Worm (Caenorhabditis elegans) whole organism, young adult: ENCODE measurements around the gene T10B5.3.

Experiments
- D2030.7 ChIP-seq: fragments of 200-800 bp; sonication (Bioruptor generic); IDR thresholded peaks from 2 replicates; pipeline ENCODE4 v1.3.6; 2022; ENCODE audit warnings: missing genetic modification reagents, missing genetic modification characterization, missing compliant biosample characterization
- F22D6.2 ChIP-seq: sonication (generic microtip); optimal IDR thresholded peaks from 2 replicates; lab custom pipeline; 2016; ENCODE audit warnings: mild to moderate bottlenecking, missing genetic modification characterization, missing compliant biosample characterization
- F37B4.10 ChIP-seq: fragments of 200-800 bp; sonication (Bioruptor generic); IDR thresholded peaks from 2 replicates; pipeline ENCODE4 v1.3.6; 2022; ENCODE audit warnings: missing genetic modification characterization, missing compliant biosample characterization
- Y53F4B.3 ChIP-seq: fragments of 200-800 bp; sonication (Bioruptor generic); IDR thresholded peaks from 2 replicates; pipeline ENCODE4 v1.3.6; 2022; ENCODE audit warnings: missing genetic modification reagents, missing genetic modification characterization, missing compliant biosample characterization
- Y79H2A.3 ChIP-seq: fragments of 200-800 bp; sonication (Bioruptor generic); conservative IDR thresholded peaks from 2 replicates; pipeline ENCODE4 v1.3.6; 2022; ENCODE audit warnings: missing genetic modification reagents, missing genetic modification characterization, missing compliant biosample characterization
- akir-1 ChIP-seq: fragments of 200-800 bp; sonication (Bioruptor generic); optimal IDR thresholded peaks from 2 replicates; lab custom pipeline; 2018; ENCODE audit warnings: mild to moderate bottlenecking, missing genetic modification characterization, moderate library complexity, missing compliant biosample characterization
- athp-1 ChIP-seq: sonication (generic microtip); optimal IDR thresholded peaks from 2 replicates; lab custom pipeline; 2017; ENCODE audit warnings: mild to moderate bottlenecking, missing genetic modification characterization, missing compliant biosample characterization
- attf-3 ChIP-seq: fragments of 200-800 bp; sonication (Bioruptor generic); conservative IDR thresholded peaks from 2 replicates; pipeline ENCODE4 v1.3.6; 2022; ENCODE audit warnings: missing genetic modification reagents, missing genetic modification characterization, missing compliant biosample characterization
- ccch-3 ChIP-seq: fragments of 200-800 bp; sonication (Bioruptor generic); optimal IDR thresholded peaks from 2 replicates; lab custom pipeline; 2018; ENCODE audit warnings: mild to moderate bottlenecking, missing genetic modification characterization, missing compliant biosample characterization
- cebp-1 ChIP-seq, 2 experiments: fragments of 200-800 bp in 1 of 2; sonication (Bioruptor generic) in 1 of 2; sonication (generic microtip) in 1 of 2; IDR thresholded peaks in 1 of 2; optimal IDR thresholded peaks in 1 of 2; 2 replicates each; pipeline versions ENCODE4 v1.3.6 to Lab custom; 2017 to 2022; ENCODE audit warnings: missing compliant biosample characterization in 2 of 2, missing genetic modification characterization in 2 of 2, mild to moderate bottlenecking in 1 of 2, missing genetic modification reagents in 1 of 2, moderate library complexity in 1 of 2
- ceh-58 ChIP-seq: fragments of 200-800 bp; sonication (Bioruptor generic); IDR thresholded peaks from 2 replicates; pipeline ENCODE4 v1.3.6; 2022; ENCODE audit warnings: missing genetic modification characterization, missing compliant biosample characterization
- ceh-91 ChIP-seq: fragments of 200-800 bp; sonication (Bioruptor generic); IDR thresholded peaks from 2 replicates; pipeline ENCODE4 v1.3.6; 2022; ENCODE audit warnings: missing genetic modification reagents, missing genetic modification characterization, missing compliant biosample characterization
- chd-7 ChIP-seq: sonication (generic microtip); optimal IDR thresholded peaks from 2 replicates; lab custom pipeline; 2016; ENCODE audit warnings: mild to moderate bottlenecking, missing genetic modification characterization, moderate library complexity, missing compliant biosample characterization
- dpff-1 ChIP-seq: sonication (generic microtip); optimal IDR thresholded peaks from 2 replicates; lab custom pipeline; 2017; ENCODE audit warnings: mild to moderate bottlenecking, missing genetic modification characterization, missing compliant biosample characterization
- ekl-4 ChIP-seq: fragments of 200-800 bp; sonication (Bioruptor generic); IDR thresholded peaks from 2 replicates; pipeline ENCODE4 v1.3.6; 2022; ENCODE audit warnings: missing genetic modification reagents, missing genetic modification characterization, missing compliant biosample characterization
- gei-17 ChIP-seq: fragments of 200-800 bp; sonication (Bioruptor generic); optimal IDR thresholded peaks from 2 replicates; lab custom pipeline; 2018; ENCODE audit warnings: mild to moderate bottlenecking, missing genetic modification characterization, missing compliant biosample characterization
- hlh-12 ChIP-seq: sonication (generic microtip); optimal IDR thresholded peaks from 2 replicates; lab custom pipeline; 2016; ENCODE audit warnings: missing genetic modification characterization, missing compliant biosample characterization
- hlh-26 ChIP-seq: fragments of 200-800 bp; sonication (Bioruptor generic); conservative IDR thresholded peaks from 2 replicates; pipeline ENCODE4 v1.3.6; 2022; ENCODE audit warnings: missing genetic modification reagents, missing genetic modification characterization, missing compliant biosample characterization
- let-526 ChIP-seq: fragments of 200-800 bp; sonication (Bioruptor generic); IDR thresholded peaks from 2 replicates; pipeline ENCODE4 v1.3.6; 2022; ENCODE audit warnings: missing genetic modification reagents, missing genetic modification characterization, missing compliant biosample characterization
- lin-35 ChIP-seq, 3 experiments: fragments of 150-350 bp in 2 of 3; sonication (generic microtip) in 1 of 3; optimal IDR thresholded peaks; 2 replicates each; lab custom pipeline; 2014 to 2018; ENCODE audit warnings: missing biosample characterization in 3 of 3, missing genetic modification characterization in 3 of 3, missing genetic modification reagents in 3 of 3
- lin-40 ChIP-seq: sonication (generic microtip); optimal IDR thresholded peaks from 2 replicates; lab custom pipeline; 2016; ENCODE audit warnings: missing genetic modification characterization, mild to moderate bottlenecking, missing compliant biosample characterization, missing genotype, missing genetic modification reagents
- lin-54 ChIP-seq: fragments of 200-800 bp; sonication (Bioruptor generic); optimal IDR thresholded peaks from 2 replicates; lab custom pipeline; 2018; ENCODE audit warnings: mild to moderate bottlenecking, missing genetic modification characterization, missing compliant biosample characterization
- mel-28 ChIP-seq: sonication (generic microtip); optimal IDR thresholded peaks from 2 replicates; lab custom pipeline; 2016; ENCODE audit warnings: borderline replicate concordance, mild to moderate bottlenecking, missing genetic modification characterization, missing compliant biosample characterization
- nfya-1 ChIP-seq: sonication (generic microtip); optimal IDR thresholded peaks from 2 replicates; lab custom pipeline; 2017; ENCODE audit warnings: antibody characterized with exemption, missing compliant biosample characterization, missing genetic modification characterization, borderline replicate concordance; ENCODE audit not compliant: insufficient read depth
- nfya-2 ChIP-seq: fragments of 200-800 bp; sonication (Bioruptor generic); IDR thresholded peaks from 2 replicates; pipeline ENCODE4 v1.3.6; 2022; ENCODE audit warnings: missing genetic modification reagents, missing genetic modification characterization, missing compliant biosample characterization
- nhr-27 ChIP-seq: fragments of 200-800 bp; sonication (Bioruptor generic); optimal IDR thresholded peaks from 2 replicates; lab custom pipeline; 2018; ENCODE audit warnings: mild to moderate bottlenecking, missing genetic modification characterization, moderate library complexity, missing compliant biosample characterization
- repo-1 ChIP-seq: sonication (generic microtip); optimal IDR thresholded peaks from 2 replicates; lab custom pipeline; 2017; ENCODE audit warnings: mild to moderate bottlenecking, missing genetic modification characterization, missing compliant biosample characterization
- sea-2 ChIP-seq: fragments of 200-800 bp; sonication (Bioruptor generic); IDR thresholded peaks from 2 replicates; pipeline ENCODE4 v1.3.6; 2022; ENCODE audit warnings: missing genetic modification characterization, missing compliant biosample characterization
- snpc-1.3 ChIP-seq: sonication (generic microtip); optimal IDR thresholded peaks from 2 replicates; lab custom pipeline; 2017; ENCODE audit warnings: missing genetic modification characterization, mild to moderate bottlenecking, missing compliant biosample characterization, antibody characterized with exemption, moderate library complexity, missing genotype, missing genetic modification reagents; ENCODE audit not compliant: insufficient read depth
- tlf-1 ChIP-seq: fragments of 200-800 bp; sonication (Bioruptor generic); optimal IDR thresholded peaks from 2 replicates; lab custom pipeline; 2018; ENCODE audit warnings: mild to moderate bottlenecking, missing genetic modification characterization, missing compliant biosample characterization
- unc-130 ChIP-seq: sonication (generic microtip); optimal IDR thresholded peaks from 2 replicates; lab custom pipeline; 2016; ENCODE audit warnings: missing genetic modification reagents, missing genetic modification characterization, missing compliant biosample characterization
- unc-62 ChIP-seq: fragments of 150-350 bp; optimal IDR thresholded peaks from 2 replicates; lab custom pipeline; 2014; ENCODE audit warnings: missing biosample characterization, missing genetic modification reagents, missing genetic modification characterization
- xnd-1 ChIP-seq: sonication (generic microtip); optimal IDR thresholded peaks from 2 replicates; lab custom pipeline; 2016; ENCODE audit warnings: missing genotype, missing genetic modification reagents, missing genetic modification characterization, missing compliant biosample characterization
- ztf-3 ChIP-seq: fragments of 200-800 bp; sonication (Bioruptor generic); optimal IDR thresholded peaks from 2 replicates; lab custom pipeline; 2018; ENCODE audit warnings: mild to moderate bottlenecking, missing genetic modification characterization, missing compliant biosample characterization

Gene T10B5.3

ce11 chrV:1908542-1908941 lies 39.0 kb upstream of the T10B5.3 start, which contains the start of gene srp-3:
TSS of gene srp-3 (plus strand) at chrV:1908842.
- no peak for TF ChIP-seq Y53F4B.3 (GFP tag; lab: Robert Waterston, UW)
- no peak for TF ChIP-seq dpff-1
- TF ChIP-seq hlh-12 (tag; lab: Kevin White, UChicago), result no peak
- TF ChIP-seq ekl-4 (GFP tag; lab: Robert Waterston, UW), result no peak
- TF ChIP-seq nhr-27 (tag; lab: Kevin White, UChicago), result no peak
- TF ChIP-seq xnd-1 (tag; lab: Kevin White, UChicago), result no peak
- no peak for TF ChIP-seq nfya-2 (GFP tag; lab: Robert Waterston, UW)
- no peak for TF ChIP-seq nfya-1 (tag; lab: Kevin White, UChicago)
- TF ChIP-seq cebp-1 (GFP tag; IDR thresholded peaks at IDR 0.05; lab: Robert Waterston, UW), result no peak
- no peak for TF ChIP-seq cebp-1 (tag; optimal IDR thresholded peaks at IDR 0.05; lab: Kevin White, UChicago)
- no peak for TF ChIP-seq athp-1
- TF ChIP-seq D2030.7 (GFP tag; lab: Robert Waterston, UW), result no peak
- no peak for TF ChIP-seq snpc-1.3
- TF ChIP-seq Y79H2A.3 (GFP tag; lab: Robert Waterston, UW), result no peak
- no peak for TF ChIP-seq unc-62 (GFP tag; lab: Kevin White, UChicago)
- TF ChIP-seq F37B4.10 (GFP tag; lab: Robert Waterston, UW), result no peak
- no peak for TF ChIP-seq hlh-26 (GFP tag; lab: Robert Waterston, UW)
- TF ChIP-seq ztf-3, result no peak
- no peak for TF ChIP-seq F22D6.2 (tag; lab: Kevin White, UChicago)
- no peak for TF ChIP-seq unc-130 (GFP tag; lab: Kevin White, UChicago)

ce11 chrV:1907350-1907749 lies 37.8 kb upstream of the T10B5.3 start, which contains the start of gene Y32G9A.5:
TSS of gene Y32G9A.5 (plus strand) at chrV:1907650.
- TF ChIP-seq attf-3, result no peak
- no peak for TF ChIP-seq mel-28 (tag; lab: Kevin White, UChicago)
- no peak for TF ChIP-seq ekl-4 (GFP tag; lab: Robert Waterston, UW)
- no peak for TF ChIP-seq akir-1
- no peak for TF ChIP-seq lin-35 (GFP tag; optimal IDR thresholded peaks at IDR 0.05; lab: Kevin White, UChicago)
- TF ChIP-seq athp-1, result no peak
- TF ChIP-seq repo-1, result no peak
- no peak for TF ChIP-seq sea-2 (GFP tag; lab: Robert Waterston, UW)
- no peak for TF ChIP-seq ceh-91 (GFP tag; lab: Robert Waterston, UW)
- TF ChIP-seq lin-40 (tag; lab: Kevin White, UChicago), result no peak
- TF ChIP-seq gei-17 (GFP tag; lab: Kevin White, UChicago), result no peak
- TF ChIP-seq ceh-58, result no peak
- no peak for TF ChIP-seq lin-54 (GFP tag; lab: Kevin White, UChicago)
- TF ChIP-seq nfya-2 (GFP tag; lab: Robert Waterston, UW), result no peak
- no peak for TF ChIP-seq ccch-3 (GFP tag; lab: Kevin White, UChicago)

ce11 chrV:1895483-1895882 lies 25.9 kb upstream of the T10B5.3 start, which contains the start of gene nphp-2:
TSS of gene nphp-2 (plus strand) at chrV:1895783.
- TF ChIP-seq chd-7 (tag; lab: Kevin White, UChicago) (no peak), let-526 (GFP tag; lab: Robert Waterston, UW) (no peak), tlf-1 (GFP tag; lab: Kevin White, UChicago) (no peak)
